Fruit fly (Drosophila melanogaster) whole organism, embryonic: Measurements from ENCODE around the gene cher.
A peak's percentile ranks its signal among the peaks of the same experiment; 100 is the strongest.

Source experiments
- Antp ChIP-seq: fragments of 200-800 bp; sonication (Bioruptor generic); optimal IDR thresholded peaks from 3 replicates; lab custom pipeline; 2016; ENCODE audit warnings: missing biosample characterization, missing genetic modification characterization
- Bgb ChIP-seq: fragments of 200-800 bp; sonication (Bioruptor generic); IDR thresholded peaks from 2 replicates; pipeline ENCODE4 v1.3.6; 2022; ENCODE audit warnings: missing biosample characterization, missing genetic modification characterization; ENCODE audit not compliant: partially characterized antibody
- CG10366 ChIP-seq: fragments of 200-800 bp; sonication (Bioruptor generic); IDR thresholded peaks from 2 replicates; pipeline ENCODE4 v1.3.6; 2022; ENCODE audit warnings: missing biosample characterization, missing genetic modification characterization
- CG10654 ChIP-seq: fragments of 200-800 bp; sonication (Bioruptor generic); optimal IDR thresholded peaks from 2 replicates; lab custom pipeline; 2016; ENCODE audit warnings: missing biosample characterization, missing genetic modification characterization
- CG11695 ChIP-seq: fragments of 200-800 bp; sonication (Bioruptor generic); IDR thresholded peaks from 3 replicates; pipeline ENCODE4 v1.3.6; 2022; ENCODE audit warnings: missing biosample characterization, missing genetic modification characterization
- CG11723 ChIP-seq: fragments of 200-800 bp; sonication (Bioruptor generic); optimal IDR thresholded peaks from 2 replicates; lab custom pipeline; 2017; ENCODE audit warnings: missing biosample characterization, mild to moderate bottlenecking, missing genetic modification characterization
- CG12104 ChIP-seq: fragments of 200-800 bp; sonication (Bioruptor generic); optimal IDR thresholded peaks from 3 replicates; lab custom pipeline; 2016; ENCODE audit warnings: missing biosample characterization, missing genetic modification characterization
- CG12942 ChIP-seq: fragments of 200-800 bp; sonication (Bioruptor generic); optimal IDR thresholded peaks from 3 replicates; lab custom pipeline; 2016; ENCODE audit warnings: missing biosample characterization, missing genetic modification characterization
- CG15601 ChIP-seq: fragments of 200-800 bp; sonication (Bioruptor generic); optimal IDR thresholded peaks from 3 replicates; lab custom pipeline; 2019; ENCODE audit warnings: missing biosample characterization, mild to moderate bottlenecking, missing genetic modification characterization, moderate library complexity
- CG17829 ChIP-seq: fragments of 200-800 bp; optimal IDR thresholded peaks from 2 replicates; lab custom pipeline; 2019; ENCODE audit warnings: missing biosample characterization, mild to moderate bottlenecking, missing genetic modification characterization, moderate library complexity
- CG18262 ChIP-seq: fragments of 200-800 bp; optimal IDR thresholded peaks from 3 replicates; lab custom pipeline; 2019; ENCODE audit warnings: missing biosample characterization, mild to moderate bottlenecking, missing genetic modification characterization, moderate library complexity
- CG18619 ChIP-seq: fragments of 200-800 bp; sonication (Bioruptor generic); optimal IDR thresholded peaks from 3 replicates; lab custom pipeline; 2017; ENCODE audit warnings: missing biosample characterization, mild to moderate bottlenecking, missing genetic modification characterization
- CG18764 ChIP-seq: fragments of 200-800 bp; sonication (Bioruptor generic); optimal IDR thresholded peaks from 3 replicates; lab custom pipeline; 2016; ENCODE audit warnings: missing biosample characterization, missing genetic modification characterization
- CG31365 ChIP-seq: fragments of 200-800 bp; sonication (Bioruptor generic); optimal IDR thresholded peaks from 2 replicates; lab custom pipeline; 2018; ENCODE audit warnings: missing biosample characterization, mild to moderate bottlenecking, missing genetic modification characterization
- CG31388 ChIP-seq: fragments of 200-800 bp; sonication (Bioruptor generic); optimal IDR thresholded peaks from 2 replicates; lab custom pipeline; 2016; ENCODE audit warnings: missing biosample characterization, missing genetic modification characterization
- CG33213 ChIP-seq: fragments of 200-800 bp; sonication (Bioruptor generic); optimal IDR thresholded peaks from 3 replicates; lab custom pipeline; 2016; ENCODE audit warnings: missing biosample characterization, missing genetic modification characterization
- CG34224 ChIP-seq: fragments of 200-800 bp; sonication (Bioruptor generic); IDR thresholded peaks from 3 replicates; pipeline ENCODE4 v1.3.6; 2022; ENCODE audit warnings: missing biosample characterization, missing genetic modification characterization; ENCODE audit not compliant: partially characterized antibody
- CG4328 ChIP-seq: fragments of 200-800 bp; sonication (Bioruptor generic); optimal IDR thresholded peaks from 3 replicates; lab custom pipeline; 2017; ENCODE audit warnings: missing biosample characterization, missing genetic modification reagents, missing genetic modification characterization
- CG7372 ChIP-seq: fragments of 200-800 bp; sonication (Bioruptor generic); IDR thresholded peaks from 2 replicates; pipeline ENCODE4 v1.3.6; 2022; ENCODE audit warnings: missing biosample characterization, missing genetic modification characterization
- CG9437 ChIP-seq: fragments of 200-800 bp; sonication (Bioruptor generic); optimal IDR thresholded peaks from 2 replicates; lab custom pipeline; 2018; ENCODE audit warnings: missing biosample characterization, mild to moderate bottlenecking, missing genetic modification characterization
- Ets65A ChIP-seq: fragments of 200-800 bp; sonication (Bioruptor generic); peaks from one replicate; lab custom pipeline; 2016; ENCODE audit warnings: missing biosample characterization, missing genetic modification characterization
- HHEX ChIP-seq: fragments of 200-800 bp; sonication (Bioruptor generic); optimal IDR thresholded peaks from 3 replicates; lab custom pipeline; 2017; ENCODE audit warnings: missing biosample characterization, mild to moderate bottlenecking, missing genetic modification characterization, missing genetic modification reagents
- Hr39 ChIP-seq: fragments of >200 bp; optimal IDR thresholded peaks from 2 replicates; lab custom pipeline; 2017
- Hr78 ChIP-seq, 2 experiments: fragments of 200-800 bp in 1 of 2; fragments of >200 bp in 1 of 2; sonication (Bioruptor generic) in 1 of 2; optimal IDR thresholded peaks; 2 replicates each; lab custom pipeline; 2017 to 2019; ENCODE audit warnings: missing biosample characterization in 2 of 2, missing genetic modification characterization in 2 of 2, mild to moderate bottlenecking in 1 of 2, moderate library complexity in 1 of 2
- NfI ChIP-seq: fragments of 200-800 bp; sonication (Bioruptor generic); optimal IDR thresholded peaks from 3 replicates; lab custom pipeline; 2018; ENCODE audit warnings: missing biosample characterization, mild to moderate bottlenecking, missing genetic modification characterization, moderate library complexity
- Pdp1 ChIP-seq, 2 experiments: fragments of 200-800 bp; sonication (Bioruptor generic); optimal IDR thresholded peaks; 3 replicates each; lab custom pipeline; 2016; ENCODE audit warnings: missing biosample characterization in 2 of 2, missing genetic modification characterization in 2 of 2, mild to moderate bottlenecking in 1 of 2, moderate library complexity in 1 of 2
- Ptx1 ChIP-seq: fragments of 200-800 bp; sonication (Bioruptor generic); IDR thresholded peaks from 2 replicates; pipeline ENCODE4 v1.3.6; 2022; ENCODE audit warnings: missing biosample characterization, missing genetic modification characterization
- Sox102F ChIP-seq: fragments of 200-800 bp; sonication (Bioruptor generic); optimal IDR thresholded peaks from 2 replicates; lab custom pipeline; 2018; ENCODE audit warnings: missing biosample characterization, mild to moderate bottlenecking, missing genetic modification characterization, moderate library complexity
- ara ChIP-seq: fragments of 200-800 bp; sonication (Bioruptor generic); IDR thresholded peaks from 2 replicates; pipeline ENCODE4 v1.3.6; 2022; ENCODE audit warnings: missing biosample characterization, missing genetic modification characterization
- bowl ChIP-seq: fragments of 200-800 bp; sonication (Bioruptor generic); IDR thresholded peaks from 2 replicates; pipeline ENCODE4 v1.3.6; 2022; ENCODE audit warnings: missing biosample characterization, missing genetic modification characterization
- caup ChIP-seq: fragments of 200-800 bp; sonication (Bioruptor generic); optimal IDR thresholded peaks from 3 replicates; lab custom pipeline; 2017; ENCODE audit warnings: missing biosample characterization, mild to moderate bottlenecking, missing genetic modification characterization, moderate library complexity; ENCODE audit not compliant: severe bottlenecking
- chif ChIP-seq, 2 experiments: fragments of 200-800 bp; sonication (Bioruptor generic); optimal IDR thresholded peaks; 3 replicates each; lab custom pipeline; 2016; ENCODE audit warnings: missing biosample characterization in 2 of 2, missing genetic modification characterization in 2 of 2
- chinmo ChIP-seq: fragments of 200-800 bp; sonication (Bioruptor generic); IDR thresholded peaks from 4 replicates; pipeline ENCODE4 v1.3.6; 2022; ENCODE audit warnings: missing biosample characterization, missing genetic modification characterization; ENCODE audit not compliant: partially characterized antibody
- cwo ChIP-seq: fragments of 200-800 bp; sonication (Bioruptor generic); optimal IDR thresholded peaks from 3 replicates; lab custom pipeline; 2017; ENCODE audit warnings: missing biosample characterization, missing genetic modification characterization, mild to moderate bottlenecking, moderate library complexity, missing genetic modification reagents
- dan ChIP-seq: fragments of 200-800 bp; sonication (Bioruptor generic); IDR thresholded peaks from 2 replicates; pipeline ENCODE4 v1.3.6; 2022; ENCODE audit warnings: missing biosample characterization, missing genetic modification characterization
- gcm ChIP-seq: fragments of 200-800 bp; sonication (Bioruptor generic); optimal IDR thresholded peaks from 2 replicates; lab custom pipeline; 2019; ENCODE audit warnings: missing biosample characterization, mild to moderate bottlenecking, missing genetic modification characterization, moderate library complexity
- hb ChIP-seq: fragments of 200-800 bp; sonication (Bioruptor generic); IDR thresholded peaks from 3 replicates; pipeline ENCODE4 v1.3.6; 2022; ENCODE audit warnings: missing biosample characterization, missing genetic modification characterization; ENCODE audit not compliant: partially characterized antibody
- kay ChIP-seq: fragments of 200-800 bp; sonication (Bioruptor generic); optimal IDR thresholded peaks from 2 replicates; lab custom pipeline; 2016; ENCODE audit warnings: missing biosample characterization, missing genetic modification characterization
- lilli ChIP-seq: fragments of 200-800 bp; sonication (Bioruptor generic); optimal IDR thresholded peaks from 3 replicates; lab custom pipeline; 2016; ENCODE audit warnings: missing biosample characterization, missing genetic modification characterization
- mam ChIP-seq: fragments of 200-800 bp; sonication (Bioruptor generic); optimal IDR thresholded peaks from 3 replicates; lab custom pipeline; 2016; ENCODE audit warnings: missing biosample characterization, missing genetic modification characterization
- nerfin-1 ChIP-seq: fragments of 200-800 bp; sonication (Bioruptor generic); optimal IDR thresholded peaks from 3 replicates; lab custom pipeline; 2019; ENCODE audit warnings: missing biosample characterization, mild to moderate bottlenecking, missing genetic modification characterization, moderate library complexity
- nerfin-2 ChIP-seq: fragments of 200-800 bp; sonication (Bioruptor generic); IDR thresholded peaks from 2 replicates; pipeline ENCODE4 v1.3.6; 2022; ENCODE audit warnings: missing biosample characterization, missing genetic modification characterization; ENCODE audit not compliant: partially characterized antibody
- repo ChIP-seq: fragments of 200-800 bp; sonication (Bioruptor generic); optimal IDR thresholded peaks from 2 replicates; lab custom pipeline; 2016; ENCODE audit warnings: missing biosample characterization, missing genetic modification characterization
- sim ChIP-seq: fragments of 200-800 bp; sonication (Bioruptor generic); IDR thresholded peaks from 2 replicates; pipeline ENCODE4 v1.3.6; 2022; ENCODE audit warnings: missing biosample characterization, missing genetic modification characterization
- slbo ChIP-seq: fragments of 200-800 bp; sonication (Bioruptor generic); IDR thresholded peaks from 2 replicates; pipeline ENCODE4 v1.3.6; 2022; ENCODE audit warnings: missing biosample characterization, missing genetic modification characterization
- slou ChIP-seq: fragments of 200-800 bp; sonication (Bioruptor generic); optimal IDR thresholded peaks from 3 replicates; lab custom pipeline; 2016; ENCODE audit warnings: missing biosample characterization, missing genetic modification characterization
- sna ChIP-seq: fragments of 200-800 bp; sonication (Bioruptor generic); IDR thresholded peaks from 2 replicates; pipeline ENCODE4 v1.3.6; 2022; ENCODE audit warnings: missing biosample characterization, missing genetic modification characterization; ENCODE audit not compliant: partially characterized antibody
- so ChIP-seq: fragments of 200-800 bp; sonication (Bioruptor generic); IDR thresholded peaks from 3 replicates; pipeline ENCODE4 v1.3.6; 2022; ENCODE audit warnings: missing biosample characterization, missing genetic modification characterization
- sr ChIP-seq: fragments of 200-800 bp; sonication (Bioruptor generic); IDR thresholded peaks from 3 replicates; pipeline ENCODE4 v1.3.6; 2022; ENCODE audit warnings: missing biosample characterization, missing genetic modification characterization
- tio ChIP-seq: fragments of 200-800 bp; sonication (Bioruptor generic); optimal IDR thresholded peaks from 2 replicates; lab custom pipeline; 2017; ENCODE audit warnings: missing biosample characterization, missing genetic modification characterization, inconsistent platforms

cher gene

DNA sequence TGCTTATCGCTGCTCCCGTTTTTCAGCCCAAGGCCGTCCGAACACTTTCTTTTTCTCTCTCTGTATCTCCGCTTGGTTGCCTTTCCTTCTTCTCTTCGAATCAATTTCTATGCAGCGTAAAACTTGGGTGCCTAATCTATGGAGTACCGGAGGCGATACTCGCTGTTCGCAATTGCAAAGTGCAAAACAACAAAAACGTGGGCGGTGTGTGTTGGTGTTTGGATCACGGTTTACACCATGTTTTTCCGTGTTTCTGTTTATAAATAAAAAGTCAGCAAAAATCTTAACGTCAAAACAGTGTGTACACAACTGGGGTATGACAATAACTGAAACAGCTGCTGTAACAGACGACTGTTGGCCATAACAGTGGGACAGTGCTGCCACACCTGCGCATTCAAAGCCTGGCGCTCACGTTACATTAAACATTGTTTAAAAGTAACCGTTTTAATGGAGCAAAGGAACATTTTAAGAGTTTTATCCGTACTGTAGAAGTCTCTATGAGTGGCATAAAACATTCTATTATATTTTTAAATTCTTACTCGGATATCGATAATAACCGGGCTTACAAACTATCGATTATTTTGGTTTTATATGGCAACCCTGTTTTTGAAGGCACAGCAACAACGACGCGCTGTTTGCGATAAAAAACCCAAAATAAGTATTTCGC, 24.0 kb upstream of the cher start, which contains the start of the genes m-cup and Det (continued):
- TF ChIP-seq CG7372 (no peak), Sox102F (GFP tag; lab: Kevin White, UChicago) (no peak), CG10654 (no peak), Ptx1 (GFP tag; lab: Robert Waterston, UW) (no peak), CG11723 (no peak), CG15601 (tag; lab: Kevin White, UChicago) (no peak), CG18619 (GFP tag; lab: Kevin White, UChicago) (no peak), Bgb (peak; percentile 64), nerfin-2 (no peak), cwo (GFP tag; lab: Kevin White, UChicago) (no peak), CG33213 (no peak), CG17829 (tag; lab: Kevin White, UChicago) (peak; percentile 37), lilli (peak; percentile 36), sr (GFP tag; lab: Robert Waterston, UW) (no peak), slbo (GFP tag; lab: Robert Waterston, UW) (no peak), CG12942 (GFP tag; lab: Kevin White, UChicago) (no peak), CG31388 (GFP tag; lab: Kevin White, UChicago) (no peak), Antp (GFP tag; lab: Kevin White, UChicago) (no peak), ara (GFP tag; lab: Robert Waterston, UW) (no peak), mam (GFP tag; lab: Kevin White, UChicago) (no peak), dan (GFP tag; lab: Robert Waterston, UW) (no peak), CG12104 (GFP tag; lab: Kevin White, UChicago) (peak; percentile 23), bowl (GFP tag; lab: Robert Waterston, UW) (no peak), Ets65A (GFP tag; lab: Kevin White, UChicago) (peak; percentile 6), sna (GFP tag; lab: Robert Waterston, UW) (peak; percentile 43; the same call in 1 of the 2 replicates), sim (GFP tag; lab: Robert Waterston, UW) (no peak), NfI (no peak), caup (no peak), hb (GFP tag; lab: Robert Waterston, UW) (no peak), CG11695 (no peak), kay (GFP tag; lab: Kevin White, UChicago) (no peak), Pdp1 (GFP tag; optimal IDR thresholded peaks at IDR 0.05; lab: Kevin White, UChicago) (no peak), CG18764 (GFP tag; lab: Kevin White, UChicago) (no peak), tio (GFP tag; lab: Kevin White, UChicago) (no peak), CG34224 (GFP tag; lab: Robert Waterston, UW) (peak; percentile 39; the same call in 2 of the 3 replicates), chif (GFP tag; optimal IDR thresholded peaks at IDR 0.05; lab: Kevin White, UChicago) (peak in 1 of 2 experiments; percentile 27), CG4328 (GFP tag; lab: Kevin White, UChicago) (peak; percentile 3), HHEX (GFP tag; lab: Kevin White, UChicago) (no peak), so (GFP tag; lab: Robert Waterston, UW) (no peak), CG9437 (GFP tag; lab: Kevin White, UChicago) (no peak), Hr39 (lab: Kevin White, UChicago) (no peak), repo (GFP tag; lab: Kevin White, UChicago) (no peak), CG18262 (tag; lab: Kevin White, UChicago) (peak; percentile 3), CG31365 (tag; lab: Kevin White, UChicago) (no peak), gcm (GFP tag; lab: Kevin White, UChicago) (no peak), CG10366 (GFP tag; lab: Robert Waterston, UW) (no peak), nerfin-1 (no peak), slou (GFP tag; lab: Kevin White, UChicago) (no peak), chinmo (GFP tag; lab: Robert Waterston, UW) (no peak), Hr78 (GFP tag; optimal IDR thresholded peaks at IDR 0.05; lab: Kevin White, UChicago) (no peak)
